Worm (Caenorhabditis elegans) whole organism, early embryonic: ENCODE data around the gene cct-5.

Source experiments
- B0310.2 ChIP-seq: sonication (generic microtip); optimal IDR thresholded peaks from 2 replicates; lab custom pipeline; 2016; ENCODE audit warnings: mild to moderate bottlenecking, missing genetic modification characterization, missing compliant biosample characterization
- F13C5.2 ChIP-seq: sonication (generic microtip); optimal IDR thresholded peaks from 2 replicates; lab custom pipeline; 2017; ENCODE audit warnings: mild to moderate bottlenecking, missing genetic modification characterization, inconsistent platforms, missing compliant biosample characterization
- aly-1 ChIP-seq: sonication (generic microtip); optimal IDR thresholded peaks from 2 replicates; lab custom pipeline; 2016; ENCODE audit warnings: missing genetic modification characterization, missing compliant biosample characterization
- ama-1 ChIP-seq: fragments of 150-350 bp; optimal IDR thresholded peaks from 2 replicates; lab custom pipeline; 2014
- ceh-13 ChIP-seq: fragments of 200-800 bp; sonication (Bioruptor generic); optimal IDR thresholded peaks from 2 replicates; lab custom pipeline; 2018; ENCODE audit warnings: mild to moderate bottlenecking, missing genetic modification characterization, missing compliant biosample characterization
- ceh-36 ChIP-seq: sonication (generic microtip); optimal IDR thresholded peaks from 2 replicates; lab custom pipeline; 2016; ENCODE audit warnings: missing genetic modification characterization, inconsistent platforms, missing compliant biosample characterization
- ets-7 ChIP-seq: sonication (generic microtip); optimal IDR thresholded peaks from 2 replicates; lab custom pipeline; 2016; ENCODE audit warnings: missing genotype, missing genetic modification characterization, missing compliant biosample characterization
- flt-1 ChIP-seq: fragments of 200-800 bp; sonication (Bioruptor generic); IDR thresholded peaks from 2 replicates; pipeline ENCODE4 v1.3.6; 2022; ENCODE audit warnings: missing genetic modification characterization, missing compliant biosample characterization
- hmbx-1 ChIP-seq: sonication (generic microtip); optimal IDR thresholded peaks from 2 replicates; lab custom pipeline; 2016; ENCODE audit warnings: mild to moderate bottlenecking, missing genetic modification characterization, missing compliant biosample characterization
- hmg-4 ChIP-seq: fragments of 200-800 bp; sonication (Bioruptor generic); optimal IDR thresholded peaks from 2 replicates; lab custom pipeline; 2018; ENCODE audit warnings: mild to moderate bottlenecking, missing genetic modification characterization, missing compliant biosample characterization
- hnd-1 ChIP-seq: sonication (generic microtip); optimal IDR thresholded peaks from 2 replicates; lab custom pipeline; 2016; ENCODE audit warnings: missing genetic modification characterization, missing compliant biosample characterization
- pes-1 ChIP-seq: fragments of 200-800 bp; sonication (Bioruptor generic); IDR thresholded peaks from 2 replicates; pipeline ENCODE4 v1.3.6; 2022; ENCODE audit warnings: missing genetic modification reagents, missing genetic modification characterization, missing compliant biosample characterization
- scrt-1 ChIP-seq: fragments of 200-800 bp; sonication (Bioruptor generic); IDR thresholded peaks from 2 replicates; pipeline ENCODE4 v1.3.6; 2022; ENCODE audit warnings: missing genetic modification characterization, missing compliant biosample characterization
- sea-1 ChIP-seq: fragments of 200-800 bp; sonication (Bioruptor generic); conservative IDR thresholded peaks from 2 replicates; pipeline ENCODE4 v1.3.6; 2022; ENCODE audit warnings: missing genetic modification characterization, missing compliant biosample characterization
- tbx-11 ChIP-seq: fragments of 200-800 bp; sonication (Bioruptor generic); IDR thresholded peaks from 2 replicates; pipeline ENCODE4 v1.3.6; 2022; ENCODE audit warnings: missing genetic modification characterization, missing compliant biosample characterization
- tbx-37 ChIP-seq: fragments of 200-800 bp; sonication (Bioruptor generic); conservative IDR thresholded peaks from 2 replicates; pipeline ENCODE4 v1.3.6; 2022; ENCODE audit warnings: missing genetic modification reagents, missing genetic modification characterization, missing compliant biosample characterization
- tra-4 ChIP-seq: sonication (generic microtip); optimal IDR thresholded peaks from 2 replicates; lab custom pipeline; 2017; ENCODE audit warnings: missing genetic modification characterization, missing compliant biosample characterization

The cct-5 gene

ce11 chrIII:4493008-4493777 lies 14.7 kb downstream of the cct-5 start:
- no peak for TF ChIP-seq sea-1
- no peak for TF ChIP-seq flt-1 (GFP tag; lab: Robert Waterston, UW)
- TF ChIP-seq F13C5.2 (tag; lab: Kevin White, UChicago) = no peak
- TF ChIP-seq B0310.2 (tag; lab: Kevin White, UChicago) = no peak
- TF ChIP-seq scrt-1 = no peak
- TF ChIP-seq ceh-13 = no peak
- no peak for TF ChIP-seq ama-1 (lab: Kevin White, UChicago)
- no peak for TF ChIP-seq hmg-4 (GFP tag; lab: Kevin White, UChicago)
- TF ChIP-seq ets-7 = no peak
- TF ChIP-seq hnd-1 (tag; lab: Kevin White, UChicago) = no peak
- TF ChIP-seq pes-1 (GFP tag; lab: Robert Waterston, UW) = no peak
- no peak for TF ChIP-seq hmbx-1
- TF ChIP-seq tra-4 = no peak
- TF ChIP-seq aly-1 = no peak
- no peak for TF ChIP-seq ceh-36
- no peak for TF ChIP-seq tbx-11 (GFP tag; lab: Robert Waterston, UW)
- no peak for TF ChIP-seq tbx-37 (GFP tag; lab: Robert Waterston, UW)

ce11 chrIII:4491164-4492144 lies 16.5 kb downstream of the cct-5 start:
- TF ChIP-seq hmbx-1 (no peak), scrt-1 (0 out of 2 replicates have a peak, but pooled peaks have one; percentile 42), F13C5.2 (tag; lab: Kevin White, UChicago) (no peak), flt-1 (GFP tag; lab: Robert Waterston, UW) (no peak), pes-1 (GFP tag; lab: Robert Waterston, UW) (0 out of 2 replicates have a peak, but pooled peaks have one; percentile 43)

- TF ChIP-seq scrt-1 (no peak), tra-4 (no peak), sea-1 (no peak), F13C5.2 (tag; lab: Kevin White, UChicago) (no peak), tbx-11 (GFP tag; lab: Robert Waterston, UW) (no peak), ama-1 (lab: Kevin White, UChicago) (no peak), hmbx-1 (no peak), ceh-13 (no peak), flt-1 (GFP tag; lab: Robert Waterston, UW) (no peak), hnd-1 (tag; lab: Kevin White, UChicago) (no peak), aly-1 (no peak), B0310.2 (tag; lab: Kevin White, UChicago) (no peak), ets-7 (no peak), pes-1 (GFP tag; lab: Robert Waterston, UW) (no peak), tbx-37 (GFP tag; lab: Robert Waterston, UW) (no peak)
These were observed 19.0 kb downstream of the cct-5 start, which contains the start of gene cpg-1 for ce11 chrIII:4488892-4489409. Gene cpg-1 (plus strand): TSS chrIII:4489359.

DNA sequence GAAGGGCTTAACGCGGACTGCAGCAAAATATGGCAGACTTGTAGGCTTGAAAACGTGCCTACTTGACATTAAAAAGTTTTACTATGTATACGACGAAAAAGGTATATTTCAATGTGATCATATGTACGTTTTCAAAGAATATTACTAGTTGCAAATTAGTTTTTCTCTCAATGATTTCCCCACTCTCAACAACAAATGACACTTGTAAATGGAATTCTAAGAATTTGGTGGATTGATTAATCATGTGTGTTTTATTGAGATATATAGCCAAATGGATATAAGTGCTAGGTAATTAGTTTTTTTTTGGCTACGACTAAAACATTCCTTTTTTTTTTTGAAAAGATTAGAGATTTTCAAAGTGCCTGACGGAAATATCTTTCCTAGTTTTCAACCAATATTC lies 20.6 kb downstream of the cct-5 start:
- TF ChIP-seq pes-1 (GFP tag; lab: Robert Waterston, UW) (no peak), hnd-1 (tag; lab: Kevin White, UChicago) (no peak), ama-1 (lab: Kevin White, UChicago) (no peak), aly-1 (no peak), B0310.2 (tag; lab: Kevin White, UChicago) (no peak), flt-1 (GFP tag; lab: Robert Waterston, UW) (no peak), tbx-37 (GFP tag; lab: Robert Waterston, UW) (no peak), hmbx-1 (no peak), sea-1 (no peak), scrt-1 (no peak)

- peak; percentile 65; the same call in 1 of the 2 replicates for TF ChIP-seq pes-1 (GFP tag; lab: Robert Waterston, UW)
These were observed 23.5 kb downstream of the cct-5 start for ce11 chrIII:4484373-4484772.

DNA sequence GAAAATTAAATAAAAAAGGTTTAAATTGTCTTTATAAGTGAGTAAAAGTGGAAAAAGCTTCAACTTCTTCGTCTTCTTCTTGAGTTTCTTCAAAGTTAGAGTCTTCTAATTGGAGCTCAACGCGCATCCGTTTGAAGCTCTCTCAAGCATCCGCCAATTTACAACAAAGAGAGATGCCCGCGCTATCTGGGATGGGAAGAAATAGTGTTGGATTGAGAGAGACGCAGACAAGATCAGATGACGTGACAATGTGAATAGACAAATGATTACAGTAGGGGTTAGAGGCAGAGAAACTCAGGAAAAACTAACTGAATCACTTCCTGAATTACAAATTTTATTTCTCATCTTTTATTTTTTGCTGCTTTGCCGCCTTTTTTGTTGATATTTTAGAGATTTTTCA lies 24.9 kb downstream of the cct-5 start:
- no peak for TF ChIP-seq ama-1 (lab: Kevin White, UChicago)
- TF ChIP-seq hmbx-1 = no peak
- no peak for TF ChIP-seq aly-1
- TF ChIP-seq scrt-1 = no peak
- no peak for TF ChIP-seq flt-1 (GFP tag; lab: Robert Waterston, UW)
- TF ChIP-seq pes-1 (GFP tag; lab: Robert Waterston, UW) = no peak
- no peak for TF ChIP-seq hmg-4 (GFP tag; lab: Kevin White, UChicago)
- TF ChIP-seq tbx-37 (GFP tag; lab: Robert Waterston, UW) = no peak
- no peak for TF ChIP-seq F13C5.2 (tag; lab: Kevin White, UChicago)
- TF ChIP-seq hnd-1 (tag; lab: Kevin White, UChicago) = no peak

DNA sequence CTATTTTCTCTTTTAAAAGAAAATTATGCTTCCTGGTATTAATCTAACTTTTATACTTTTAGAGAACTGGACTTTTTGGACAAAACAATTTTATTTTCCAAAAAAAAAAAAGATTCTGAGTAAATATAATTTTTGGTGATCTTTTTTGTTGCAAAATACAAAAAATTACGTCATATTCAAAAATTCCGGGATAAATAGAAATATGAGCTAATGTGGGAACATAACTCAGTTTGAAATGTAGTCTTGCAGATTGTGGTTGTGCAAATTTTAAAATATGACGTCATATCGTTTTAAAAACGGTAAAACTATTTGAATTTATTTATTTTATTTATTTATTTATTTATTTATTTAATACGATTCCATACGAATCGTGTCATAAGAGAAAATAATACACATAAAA lies 26.1 kb downstream of the cct-5 start:
- no peak for TF ChIP-seq aly-1
- no peak for TF ChIP-seq hmbx-1
- TF ChIP-seq hmg-4 (GFP tag; lab: Kevin White, UChicago) = no peak
- no peak for TF ChIP-seq F13C5.2 (tag; lab: Kevin White, UChicago)
- no peak for TF ChIP-seq hnd-1 (tag; lab: Kevin White, UChicago)
- TF ChIP-seq ama-1 (lab: Kevin White, UChicago) = no peak
- TF ChIP-seq ceh-36 = no peak
- TF ChIP-seq pes-1 (GFP tag; lab: Robert Waterston, UW) = no peak
- no peak for TF ChIP-seq tbx-37 (GFP tag; lab: Robert Waterston, UW)
- no peak for TF ChIP-seq scrt-1
- TF ChIP-seq tra-4 = no peak
- no peak for TF ChIP-seq sea-1
- no peak for TF ChIP-seq ceh-13
- no peak for TF ChIP-seq tbx-11 (GFP tag; lab: Robert Waterston, UW)
- TF ChIP-seq ets-7 = no peak
- no peak for TF ChIP-seq flt-1 (GFP tag; lab: Robert Waterston, UW)
- no peak for TF ChIP-seq B0310.2 (tag; lab: Kevin White, UChicago)
